Worm (Caenorhabditis elegans) whole organism, early embryonic: Measurements from ENCODE around the gene mpz-1.

ENCODE experiments used
- B0310.2 ChIP-seq: sonication (generic microtip); optimal IDR thresholded peaks from 2 replicates; lab custom pipeline; 2016; ENCODE audit warnings: mild to moderate bottlenecking, missing genetic modification characterization, missing compliant biosample characterization
- F13C5.2 ChIP-seq: sonication (generic microtip); optimal IDR thresholded peaks from 2 replicates; lab custom pipeline; 2017; ENCODE audit warnings: mild to moderate bottlenecking, missing genetic modification characterization, inconsistent platforms, missing compliant biosample characterization
- aly-1 ChIP-seq: sonication (generic microtip); optimal IDR thresholded peaks from 2 replicates; lab custom pipeline; 2016; ENCODE audit warnings: missing genetic modification characterization, missing compliant biosample characterization
- ama-1 ChIP-seq: fragments of 150-350 bp; optimal IDR thresholded peaks from 2 replicates; lab custom pipeline; 2014
- ceh-13 ChIP-seq: fragments of 200-800 bp; sonication (Bioruptor generic); optimal IDR thresholded peaks from 2 replicates; lab custom pipeline; 2018; ENCODE audit warnings: mild to moderate bottlenecking, missing genetic modification characterization, missing compliant biosample characterization
- ceh-36 ChIP-seq: sonication (generic microtip); optimal IDR thresholded peaks from 2 replicates; lab custom pipeline; 2016; ENCODE audit warnings: missing genetic modification characterization, inconsistent platforms, missing compliant biosample characterization
- ets-7 ChIP-seq: sonication (generic microtip); optimal IDR thresholded peaks from 2 replicates; lab custom pipeline; 2016; ENCODE audit warnings: missing genotype, missing genetic modification characterization, missing compliant biosample characterization
- flt-1 ChIP-seq: fragments of 200-800 bp; sonication (Bioruptor generic); IDR thresholded peaks from 2 replicates; pipeline ENCODE4 v1.3.6; 2022; ENCODE audit warnings: missing genetic modification characterization, missing compliant biosample characterization
- hmbx-1 ChIP-seq: sonication (generic microtip); optimal IDR thresholded peaks from 2 replicates; lab custom pipeline; 2016; ENCODE audit warnings: mild to moderate bottlenecking, missing genetic modification characterization, missing compliant biosample characterization
- hmg-4 ChIP-seq: fragments of 200-800 bp; sonication (Bioruptor generic); optimal IDR thresholded peaks from 2 replicates; lab custom pipeline; 2018; ENCODE audit warnings: mild to moderate bottlenecking, missing genetic modification characterization, missing compliant biosample characterization
- hnd-1 ChIP-seq: sonication (generic microtip); optimal IDR thresholded peaks from 2 replicates; lab custom pipeline; 2016; ENCODE audit warnings: missing genetic modification characterization, missing compliant biosample characterization
- pes-1 ChIP-seq: fragments of 200-800 bp; sonication (Bioruptor generic); IDR thresholded peaks from 2 replicates; pipeline ENCODE4 v1.3.6; 2022; ENCODE audit warnings: missing genetic modification reagents, missing genetic modification characterization, missing compliant biosample characterization
- scrt-1 ChIP-seq: fragments of 200-800 bp; sonication (Bioruptor generic); IDR thresholded peaks from 2 replicates; pipeline ENCODE4 v1.3.6; 2022; ENCODE audit warnings: missing genetic modification characterization, missing compliant biosample characterization
- sea-1 ChIP-seq: fragments of 200-800 bp; sonication (Bioruptor generic); conservative IDR thresholded peaks from 2 replicates; pipeline ENCODE4 v1.3.6; 2022; ENCODE audit warnings: missing genetic modification characterization, missing compliant biosample characterization
- tbx-11 ChIP-seq: fragments of 200-800 bp; sonication (Bioruptor generic); IDR thresholded peaks from 2 replicates; pipeline ENCODE4 v1.3.6; 2022; ENCODE audit warnings: missing genetic modification characterization, missing compliant biosample characterization
- tbx-37 ChIP-seq: fragments of 200-800 bp; sonication (Bioruptor generic); conservative IDR thresholded peaks from 2 replicates; pipeline ENCODE4 v1.3.6; 2022; ENCODE audit warnings: missing genetic modification reagents, missing genetic modification characterization, missing compliant biosample characterization
- tra-4 ChIP-seq: sonication (generic microtip); optimal IDR thresholded peaks from 2 replicates; lab custom pipeline; 2017; ENCODE audit warnings: missing genetic modification characterization, missing compliant biosample characterization

mpz-1 gene

DNA sequence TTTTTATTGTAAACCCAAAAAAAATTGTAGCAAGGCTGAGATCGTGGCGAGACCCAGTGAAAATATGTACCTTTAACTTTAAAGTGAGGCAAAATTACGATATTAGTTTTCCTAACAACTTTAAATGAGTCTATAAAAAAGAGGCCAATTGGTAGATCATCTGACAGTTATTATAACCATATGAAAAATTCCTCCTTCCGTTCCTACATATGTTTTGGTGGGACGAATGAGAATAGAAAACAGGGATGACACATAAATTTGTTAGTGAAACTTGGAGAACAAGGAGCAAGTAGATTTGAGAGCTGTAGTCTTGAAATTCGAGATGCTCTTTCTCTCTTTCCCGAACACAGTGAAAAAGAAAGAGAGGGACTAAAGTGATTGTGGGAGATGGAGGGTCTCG is 12.7 kb downstream of the mpz-1 start:
- TF ChIP-seq ceh-13 (GFP tag; lab: Kevin White, UChicago) (no peak), tra-4 (no peak), hnd-1 (tag; lab: Kevin White, UChicago) (no peak), scrt-1 (GFP tag; lab: Robert Waterston, UW) (no peak), sea-1 (GFP tag; lab: Robert Waterston, UW) (no peak), tbx-11 (no peak), flt-1 (GFP tag; lab: Robert Waterston, UW) (no peak), ceh-36 (tag; lab: Kevin White, UChicago) (no peak), hmbx-1 (tag; lab: Kevin White, UChicago) (no peak), tbx-37 (GFP tag; lab: Robert Waterston, UW) (no peak), F13C5.2 (tag; lab: Kevin White, UChicago) (no peak), hmg-4 (GFP tag; lab: Kevin White, UChicago) (no peak), ama-1 (lab: Kevin White, UChicago) (no peak), ets-7 (tag; lab: Kevin White, UChicago) (no peak), aly-1 (tag; lab: Kevin White, UChicago) (no peak), pes-1 (GFP tag; lab: Robert Waterston, UW) (no peak), B0310.2 (tag; lab: Kevin White, UChicago) (no peak)

DNA sequence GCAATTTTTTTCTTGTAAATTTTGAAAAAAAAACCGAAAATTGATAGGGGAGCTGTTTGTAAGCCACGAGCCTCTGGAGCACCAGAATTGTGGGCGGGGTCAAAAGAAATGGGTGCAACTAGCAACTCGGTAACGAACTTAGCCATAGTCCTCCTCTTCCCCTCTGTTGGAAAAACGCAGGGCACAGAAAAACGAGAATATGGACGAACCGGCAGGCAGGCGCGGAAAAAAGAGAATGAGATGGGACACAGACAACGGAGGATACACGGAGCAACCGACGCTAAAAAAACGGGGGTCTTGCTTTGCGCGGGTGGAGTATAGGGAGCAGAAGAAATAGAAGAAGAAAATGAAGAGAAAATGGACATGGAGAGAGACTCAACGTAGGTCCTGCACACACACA is 16.3 kb downstream of the mpz-1 start:
- no peak for TF ChIP-seq aly-1 (tag; lab: Kevin White, UChicago)
- no peak for TF ChIP-seq hmg-4 (GFP tag; lab: Kevin White, UChicago)
- no peak for TF ChIP-seq ama-1 (lab: Kevin White, UChicago)
- TF ChIP-seq ceh-36 (tag; lab: Kevin White, UChicago) = no peak
- no peak for TF ChIP-seq ets-7 (tag; lab: Kevin White, UChicago)
- TF ChIP-seq flt-1 (GFP tag; lab: Robert Waterston, UW) = no peak
- no peak for TF ChIP-seq sea-1 (GFP tag; lab: Robert Waterston, UW)
- no peak for TF ChIP-seq tbx-11
- TF ChIP-seq pes-1 (GFP tag; lab: Robert Waterston, UW) = no peak
- TF ChIP-seq scrt-1 (GFP tag; lab: Robert Waterston, UW) = no peak
- no peak for TF ChIP-seq B0310.2 (tag; lab: Kevin White, UChicago)
- TF ChIP-seq hnd-1 (tag; lab: Kevin White, UChicago) = no peak
- no peak for TF ChIP-seq tbx-37 (GFP tag; lab: Robert Waterston, UW)
- no peak for TF ChIP-seq hmbx-1 (tag; lab: Kevin White, UChicago)
- TF ChIP-seq ceh-13 (GFP tag; lab: Kevin White, UChicago) = no peak
- no peak for TF ChIP-seq tra-4

DNA sequence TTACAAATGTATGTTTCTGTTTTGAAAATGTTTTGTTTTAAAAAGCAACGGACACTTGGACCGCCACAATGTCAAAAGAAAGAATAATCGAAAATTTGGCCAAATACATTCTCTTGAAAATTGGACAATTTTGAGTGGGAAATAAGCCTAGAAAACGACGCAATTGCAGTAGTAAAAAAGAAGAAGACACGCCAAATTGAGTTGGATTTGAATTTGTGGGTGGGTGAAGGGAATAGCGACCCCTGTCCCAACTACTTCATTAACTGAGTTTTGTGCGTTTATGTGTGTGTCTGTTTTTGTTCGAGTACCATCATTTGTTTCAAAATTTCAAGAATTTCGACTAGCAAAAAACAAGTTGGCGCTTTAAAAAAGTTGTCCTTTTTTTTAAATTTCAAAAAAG is 17.1 kb downstream of the mpz-1 start:
- TF ChIP-seq tbx-37 (GFP tag; lab: Robert Waterston, UW) (no peak), hmg-4 (GFP tag; lab: Kevin White, UChicago) (no peak), pes-1 (GFP tag; lab: Robert Waterston, UW) (no peak), sea-1 (GFP tag; lab: Robert Waterston, UW) (no peak), scrt-1 (GFP tag; lab: Robert Waterston, UW) (no peak), B0310.2 (tag; lab: Kevin White, UChicago) (no peak), flt-1 (GFP tag; lab: Robert Waterston, UW) (no peak), F13C5.2 (tag; lab: Kevin White, UChicago) (no peak), ceh-36 (tag; lab: Kevin White, UChicago) (no peak), ama-1 (lab: Kevin White, UChicago) (no peak), tbx-11 (no peak), hnd-1 (tag; lab: Kevin White, UChicago) (no peak)

DNA sequence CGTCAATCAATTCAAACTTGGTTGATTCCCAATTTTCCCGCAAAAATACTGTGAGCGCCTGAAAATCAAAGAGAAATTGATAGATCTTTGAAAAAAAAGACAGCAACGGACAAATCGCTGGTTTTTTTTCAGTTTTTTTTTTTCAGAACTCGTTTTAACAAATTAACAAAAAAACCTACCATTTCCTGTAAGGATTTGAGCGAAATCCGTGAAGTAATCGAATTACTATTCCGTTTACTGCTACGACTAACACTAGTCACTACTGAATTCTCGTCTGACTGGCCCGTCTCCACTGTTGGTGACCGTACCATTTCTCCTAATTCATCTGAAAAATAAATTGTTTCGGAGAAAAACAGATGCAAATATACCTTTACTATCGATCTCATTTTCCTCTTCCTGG is 18.5 kb downstream of the mpz-1 start:
- TF ChIP-seq hmg-4 (GFP tag; lab: Kevin White, UChicago) (no peak), tbx-11 (no peak), scrt-1 (GFP tag; lab: Robert Waterston, UW) (no peak), ama-1 (lab: Kevin White, UChicago) (no peak), F13C5.2 (tag; lab: Kevin White, UChicago) (no peak), ceh-13 (GFP tag; lab: Kevin White, UChicago) (no peak), hmbx-1 (tag; lab: Kevin White, UChicago) (no peak), flt-1 (GFP tag; lab: Robert Waterston, UW) (no peak)

DNA sequence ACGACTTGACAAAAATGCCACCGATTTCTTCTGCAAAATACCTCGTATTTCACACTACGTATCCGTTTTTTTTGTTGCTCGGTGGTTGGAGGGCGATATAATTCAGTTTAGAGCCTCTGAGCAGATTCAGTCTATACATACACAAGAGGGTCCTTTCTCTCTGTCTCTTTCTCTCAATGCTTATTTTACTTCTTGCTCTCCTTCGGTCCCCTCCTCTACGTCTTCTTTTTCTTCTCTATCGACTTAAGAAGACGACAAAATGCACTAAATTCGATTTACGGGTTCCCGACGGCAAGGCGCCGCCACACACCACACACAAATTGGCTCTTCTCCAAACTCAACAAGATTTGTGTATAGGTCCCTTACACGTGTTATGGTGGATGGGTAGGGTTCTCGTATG is 19.0 kb downstream of the mpz-1 start:
- TF ChIP-seq ceh-13 (GFP tag; lab: Kevin White, UChicago) (no peak), tbx-37 (GFP tag; lab: Robert Waterston, UW) (no peak), pes-1 (GFP tag; lab: Robert Waterston, UW) (no peak), flt-1 (GFP tag; lab: Robert Waterston, UW) (no peak), F13C5.2 (tag; lab: Kevin White, UChicago) (no peak), hmg-4 (GFP tag; lab: Kevin White, UChicago) (no peak), B0310.2 (tag; lab: Kevin White, UChicago) (no peak), tra-4 (no peak), hnd-1 (tag; lab: Kevin White, UChicago) (no peak), ama-1 (lab: Kevin White, UChicago) (no peak), sea-1 (GFP tag; lab: Robert Waterston, UW) (no peak), ets-7 (tag; lab: Kevin White, UChicago) (no peak)

DNA sequence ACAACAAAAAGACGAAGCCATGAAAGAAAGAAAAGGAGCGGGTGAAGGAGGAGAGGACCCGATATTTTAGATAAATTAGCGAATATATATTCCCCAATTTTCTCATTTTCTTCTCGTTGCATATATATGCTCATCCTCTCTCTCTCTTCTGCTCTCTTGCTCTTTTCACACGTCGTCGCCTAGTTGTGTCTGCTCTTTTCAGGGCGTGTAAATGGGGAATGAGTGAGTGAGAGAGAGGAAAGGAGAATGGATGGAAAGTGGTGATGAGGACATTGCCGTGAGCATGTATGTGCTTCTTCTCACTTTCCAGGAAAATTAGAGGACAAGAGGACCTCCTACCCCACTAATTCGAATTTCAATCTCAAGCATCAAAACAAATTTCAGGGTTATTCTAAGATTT is 22.5 kb downstream of the mpz-1 start:
- TF ChIP-seq flt-1 (GFP tag; lab: Robert Waterston, UW) (no peak), ceh-13 (GFP tag; lab: Kevin White, UChicago) (no peak), tra-4 (no peak), ets-7 (tag; lab: Kevin White, UChicago) (no peak), hmg-4 (GFP tag; lab: Kevin White, UChicago) (no peak), aly-1 (tag; lab: Kevin White, UChicago) (no peak), tbx-37 (GFP tag; lab: Robert Waterston, UW) (no peak), F13C5.2 (tag; lab: Kevin White, UChicago) (no peak)

DNA sequence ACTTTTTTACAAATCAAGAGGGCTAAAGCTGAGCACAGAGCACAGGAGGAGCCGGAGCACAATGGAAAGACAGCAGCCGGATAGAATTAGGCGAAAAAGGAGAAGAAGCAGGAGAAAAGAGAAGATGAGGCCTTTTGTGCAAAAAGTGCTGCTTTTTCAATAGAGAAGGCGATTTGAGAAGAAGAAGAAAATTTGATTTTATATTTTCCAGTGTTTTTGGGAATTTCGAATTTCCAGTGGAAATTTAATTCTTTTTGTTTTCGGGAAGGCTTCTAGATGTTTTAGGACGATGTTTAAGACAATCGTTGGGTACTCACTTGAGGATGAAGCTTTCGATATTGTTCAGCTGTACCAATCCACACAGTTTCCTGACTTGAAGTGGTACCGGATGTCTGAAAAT is 24.2 kb downstream of the mpz-1 start:
- TF ChIP-seq B0310.2 (tag; lab: Kevin White, UChicago) = no peak
- TF ChIP-seq tbx-37 (GFP tag; lab: Robert Waterston, UW) = no peak
- no peak for TF ChIP-seq tra-4
- TF ChIP-seq hmg-4 (GFP tag; lab: Kevin White, UChicago) = no peak
- no peak for TF ChIP-seq scrt-1 (GFP tag; lab: Robert Waterston, UW)
- TF ChIP-seq ama-1 (lab: Kevin White, UChicago) = no peak
- no peak for TF ChIP-seq pes-1 (GFP tag; lab: Robert Waterston, UW)
- TF ChIP-seq ets-7 (tag; lab: Kevin White, UChicago) = no peak
- no peak for TF ChIP-seq ceh-36 (tag; lab: Kevin White, UChicago)
